Worm (Caenorhabditis elegans): ENCODE measurements around the gene lys-7.
A peak's percentile ranks its signal among the peaks of the same experiment; 100 is the strongest.

The lys-7 gene

DNA sequence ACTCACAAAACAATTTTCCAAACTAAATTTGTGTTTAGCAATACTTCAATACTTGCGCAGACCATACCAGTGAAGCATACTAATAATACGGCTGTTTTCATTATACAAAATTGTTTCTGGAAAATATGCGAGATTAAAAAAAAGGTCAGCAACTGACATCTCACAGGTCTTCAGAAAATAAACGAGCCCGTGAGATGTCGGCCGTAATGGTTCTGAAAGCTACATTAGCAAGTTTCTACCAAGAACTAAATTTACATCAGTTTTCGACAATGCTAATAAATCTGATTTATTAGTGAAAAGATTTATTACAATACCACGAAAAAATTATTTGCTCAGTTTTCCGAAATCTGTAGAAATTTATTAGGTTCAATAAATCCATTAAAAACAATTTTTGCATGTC, 4.9 kb downstream of the lys-7 start, which contains the start of gene srbc-31:
TSS of gene srbc-31 (minus strand) at position 101 of the 400 bp plus-strand sequence.
- TF ChIP-seq fos-1 (tag; optimal IDR thresholded peaks at IDR 0.05) (no peak), ztf-1 (GFP tag; conservative IDR thresholded peaks at IDR 0.05) (no peak), mbf-1 (tag; optimal IDR thresholded peaks at IDR 0.05) (no peak), mdl-1 (tag; optimal IDR thresholded peaks at IDR 0.05) (no peak), ceh-82 (tag; optimal IDR thresholded peaks at IDR 0.05) (no peak), ceh-16 (tag; optimal IDR thresholded peaks at IDR 0.05) (no peak), nhr-6 (tag; optimal IDR thresholded peaks at IDR 0.05) (no peak), lin-11 (tag; optimal IDR thresholded peaks at IDR 0.05) (no peak), R02D3.7 (tag; optimal IDR thresholded peaks at IDR 0.05) (no peak), lin-39 (tag; optimal IDR thresholded peaks at IDR 0.05) (no peak), ztf-11 (tag; optimal IDR thresholded peaks at IDR 0.05) (no peak), sma-3 (GFP tag; optimal IDR thresholded peaks at IDR 0.05) (no peak), nhr-237 (tag; optimal IDR thresholded peaks at IDR 0.05) (no peak), ama-1 (optimal IDR thresholded peaks at IDR 0.05) (no peak), aly-2 (tag; optimal IDR thresholded peaks at IDR 0.05) (no peak), nhr-10 (tag; optimal IDR thresholded peaks at IDR 0.05) (no peak), gmeb-1 (tag; optimal IDR thresholded peaks at IDR 0.05) (no peak)

DNA sequence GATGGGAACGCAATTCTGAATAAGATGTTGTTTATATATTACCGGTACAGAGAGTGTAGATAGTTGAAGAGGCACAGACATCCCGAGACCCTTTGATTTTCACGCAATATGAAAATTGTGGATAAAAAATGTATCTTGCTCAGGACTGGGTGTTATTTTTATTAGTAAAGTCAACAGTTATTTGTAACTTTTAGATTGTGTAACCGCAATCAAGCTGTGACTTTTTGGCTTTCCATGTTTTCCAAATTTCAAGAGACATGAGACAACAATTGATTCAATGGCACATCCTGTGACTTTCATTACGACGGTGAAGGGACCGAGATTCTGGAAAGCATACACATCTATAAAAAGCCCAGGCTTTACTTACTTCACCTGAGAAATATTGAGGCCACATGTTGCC, 6.2 kb downstream of the lys-7 start:
- TF ChIP-seq dmd-4 (tag; optimal IDR thresholded peaks at IDR 0.05) (no peak), sma-9 (GFP tag; optimal IDR thresholded peaks at IDR 0.05) (no peak), sma-9 (tag; optimal IDR thresholded peaks at IDR 0.05) (no peak), nhr-23 (tag; optimal IDR thresholded peaks at IDR 0.05) (no peak), unc-62 (GFP tag; optimal IDR thresholded peaks at IDR 0.05) (no peak), egl-27 (tag; optimal IDR thresholded peaks at IDR 0.05) (no peak)

DNA sequence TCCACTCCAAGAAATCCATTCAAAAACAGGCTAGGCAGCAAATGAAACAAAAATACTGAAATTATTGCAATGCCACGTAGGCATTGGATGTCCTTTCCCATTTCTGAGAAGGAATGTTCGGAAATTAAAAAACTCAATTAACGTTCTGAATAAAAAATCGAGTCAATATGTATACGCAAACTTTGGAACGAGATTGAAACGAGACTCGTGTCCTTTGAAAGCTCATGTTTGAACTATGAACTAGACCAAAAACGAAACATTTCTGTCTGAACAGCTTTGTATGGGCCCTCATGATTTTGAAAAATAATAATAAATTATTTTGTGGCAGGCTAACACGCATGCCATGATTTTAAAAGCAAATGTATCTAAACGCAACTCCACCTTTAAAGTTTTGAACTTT, 7.4 kb downstream of the lys-7 start, which contains the start of gene oac-2:
TSS of gene oac-2 (minus strand) at position 101 of the 400 bp plus-strand sequence.
- no peak for TF ChIP-seq nhr-12 (tag; optimal IDR thresholded peaks at IDR 0.05)
- no peak for TF ChIP-seq nhr-25 (tag; optimal IDR thresholded peaks at IDR 0.05)
- no peak for TF ChIP-seq sma-9 (GFP tag; optimal IDR thresholded peaks at IDR 0.05)
- TF ChIP-seq sma-9 (tag; optimal IDR thresholded peaks at IDR 0.05): no peak
- no peak for TF ChIP-seq skn-1 (tag; optimal IDR thresholded peaks at IDR 0.05)
- no peak for TF ChIP-seq ztf-1 (GFP tag; conservative IDR thresholded peaks at IDR 0.05)
- TF ChIP-seq elt-1 (tag; optimal IDR thresholded peaks at IDR 0.05): no peak

DNA sequence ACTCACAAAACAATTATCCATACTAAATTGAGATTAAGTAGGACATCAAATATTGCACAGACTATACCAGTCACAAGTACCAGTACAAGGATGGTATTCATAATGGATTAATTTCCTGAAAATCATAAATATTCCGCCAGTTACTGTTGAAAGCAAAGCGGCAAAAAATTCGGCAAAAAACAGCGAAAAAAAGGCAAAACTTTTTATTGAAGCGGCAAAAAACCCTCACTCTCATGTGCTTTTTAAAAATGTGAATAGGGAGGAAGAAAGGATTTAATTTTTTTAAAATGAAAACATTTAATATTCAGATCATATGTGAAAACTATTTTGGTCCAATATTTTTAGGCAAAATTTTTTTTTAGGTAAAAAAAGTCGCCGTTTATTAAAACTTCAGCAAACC, 11.6 kb downstream of the lys-7 start, which contains the start of gene srbc-29:
TSS of gene srbc-29 (minus strand) at position 101 of the 400 bp plus-strand sequence.
- TF ChIP-seq gmeb-1 (tag; optimal IDR thresholded peaks at IDR 0.05) (no peak), mdl-1 (tag; optimal IDR thresholded peaks at IDR 0.05) (no peak), lin-11 (tag; optimal IDR thresholded peaks at IDR 0.05) (no peak), nhr-10 (tag; optimal IDR thresholded peaks at IDR 0.05) (no peak), sma-3 (GFP tag; optimal IDR thresholded peaks at IDR 0.05) (no peak), nhr-129 (tag; optimal IDR thresholded peaks at IDR 0.05) (no peak), ceh-82 (tag; optimal IDR thresholded peaks at IDR 0.05) (no peak)

DNA sequence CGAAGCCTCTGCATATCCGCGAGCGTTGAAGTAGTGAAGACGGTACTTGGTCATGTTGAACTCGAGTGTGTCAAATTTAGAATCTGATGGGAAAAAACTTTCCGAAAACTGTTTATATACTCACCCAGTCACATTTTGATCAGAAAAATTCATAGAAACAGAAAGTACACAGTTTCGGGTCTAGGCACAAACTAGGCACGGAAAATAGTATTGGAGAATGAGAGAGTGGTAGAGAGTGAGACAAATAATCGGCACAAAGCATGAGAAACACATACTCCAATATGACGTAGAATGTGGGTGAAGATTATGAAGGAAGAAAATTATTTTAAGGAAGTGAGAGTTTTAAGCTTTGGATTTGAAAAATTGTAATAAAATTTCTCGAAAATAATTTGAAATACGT, 14.0 kb downstream of the lys-7 start, which contains the start of gene gst-33:
TSS of gene gst-33 (minus strand) at position 127 of the 400 bp plus-strand sequence.
- TF ChIP-seq sma-9 (GFP tag; optimal IDR thresholded peaks at IDR 0.05) (peak; percentile 73), sma-9 (tag; optimal IDR thresholded peaks at IDR 0.05) (no peak), elt-3 (tag; optimal IDR thresholded peaks at IDR 0.05) (no peak), crh-2 (tag; optimal IDR thresholded peaks at IDR 0.05) (peak; percentile 22), nhr-129 (tag; optimal IDR thresholded peaks at IDR 0.05) (peak; percentile 39), fos-1 (tag; optimal IDR thresholded peaks at IDR 0.05) (peak; percentile 41), gmeb-1 (tag; optimal IDR thresholded peaks at IDR 0.05) (peak; percentile 61), F13H6.1 (tag; optimal IDR thresholded peaks at IDR 0.05) (peak; percentile 4), unc-62 (GFP tag; optimal IDR thresholded peaks at IDR 0.05) (no peak), blmp-1 (tag; optimal IDR thresholded peaks at IDR 0.05; ENCODE audit: insufficient read depth) (peak; percentile 61)

DNA sequence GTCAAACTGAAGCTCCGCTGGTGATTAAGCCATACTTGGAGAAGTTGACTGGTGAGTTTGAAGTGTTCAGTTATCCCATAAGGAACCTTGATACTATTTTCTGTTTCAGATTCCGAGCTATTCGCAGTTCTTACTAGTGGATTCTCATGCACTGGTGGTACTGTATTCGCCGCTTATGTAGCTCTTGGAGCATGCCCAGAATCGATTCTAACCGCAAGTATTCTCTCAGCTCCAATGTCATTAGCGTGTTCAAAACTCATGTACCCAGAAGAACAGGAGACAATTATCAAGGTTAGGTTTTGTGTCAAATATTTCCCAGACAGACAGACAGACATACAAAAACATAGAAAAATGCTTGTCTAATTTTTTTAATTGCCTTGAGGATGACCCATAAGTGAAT, 17.5 kb downstream of the lys-7 start:
- TF ChIP-seq ama-1 (optimal IDR thresholded peaks at IDR 0.05): no peak
- TF ChIP-seq nhr-12 (tag; optimal IDR thresholded peaks at IDR 0.05): no peak
- TF ChIP-seq sem-4 (tag; optimal IDR thresholded peaks at IDR 0.05): no peak
- no peak for TF ChIP-seq nhr-10 (tag; optimal IDR thresholded peaks at IDR 0.05)
- no peak for TF ChIP-seq R02D3.7 (tag; optimal IDR thresholded peaks at IDR 0.05)
- TF ChIP-seq lin-39 (tag; optimal IDR thresholded peaks at IDR 0.05): no peak
- TF ChIP-seq aly-2 (tag; optimal IDR thresholded peaks at IDR 0.05): no peak
- TF ChIP-seq nhr-21 (tag; optimal IDR thresholded peaks at IDR 0.05): no peak
- TF ChIP-seq peb-1 (tag; optimal IDR thresholded peaks at IDR 0.05): no peak
- TF ChIP-seq sma-9 (GFP tag; optimal IDR thresholded peaks at IDR 0.05): no peak
- no peak for TF ChIP-seq sma-9 (tag; optimal IDR thresholded peaks at IDR 0.05)
- TF ChIP-seq blmp-1 (tag; optimal IDR thresholded peaks at IDR 0.05; ENCODE audit: insufficient read depth): no peak
- no peak for TF ChIP-seq zag-1 (tag; optimal IDR thresholded peaks at IDR 0.05)
- no peak for TF ChIP-seq nhr-77 (tag; optimal IDR thresholded peaks at IDR 0.05)
- no peak for TF ChIP-seq alr-1 (tag; optimal IDR thresholded peaks at IDR 0.05)
- no peak for TF ChIP-seq nhr-25 (tag; optimal IDR thresholded peaks at IDR 0.05)
- TF ChIP-seq unc-55 (GFP tag; optimal IDR thresholded peaks at IDR 0.05): no peak
- TF ChIP-seq ztf-4 (tag; optimal IDR thresholded peaks at IDR 0.05): no peak
- no peak for TF ChIP-seq ceh-82 (tag; optimal IDR thresholded peaks at IDR 0.05)
- no peak for TF ChIP-seq elt-1 (tag; optimal IDR thresholded peaks at IDR 0.05)
- TF ChIP-seq skn-1 (tag; optimal IDR thresholded peaks at IDR 0.05): no peak

All from whole organism, L2 larva.